Worm (Caenorhabditis elegans): ENCODE data around the gene F39F10.3.

ce11 chrX:16923636-16924035 lies 31.9 kb downstream of the F39F10.3 start, which contains the start of gene C30E1.4:
- TF ChIP-seq ZK546.5 (tag; optimal IDR thresholded peaks at IDR 0.05), result no peak
- no peak for TF ChIP-seq nfya-1 (tag; optimal IDR thresholded peaks at IDR 0.05; ENCODE audit: insufficient read depth)
- TF ChIP-seq ztf-11 (tag; optimal IDR thresholded peaks at IDR 0.05), result no peak
- TF ChIP-seq nhr-237 (tag; optimal IDR thresholded peaks at IDR 0.05), result no peak
- no peak for TF ChIP-seq lin-15B (tag; optimal IDR thresholded peaks at IDR 0.05)
- no peak for TF ChIP-seq nhr-12 (tag; optimal IDR thresholded peaks at IDR 0.05)

All from whole organism, L3 larva.